Fruit fly (Drosophila melanogaster) whole organism, embryonic: Measurements from ENCODE around the gene Tsc1.

ENCODE experiments used
- CG10147 ChIP-seq: fragments of 200-800 bp; sonication (Bioruptor generic); optimal IDR thresholded peaks from 2 replicates; lab custom pipeline; 2019; ENCODE audit warnings: missing biosample characterization, mild to moderate bottlenecking, missing genetic modification characterization, moderate library complexity
- CG13123 ChIP-seq: fragments of 200-800 bp; sonication (Bioruptor generic); optimal IDR thresholded peaks from 2 replicates; lab custom pipeline; 2016; ENCODE audit warnings: missing biosample characterization, missing genetic modification characterization
- CG13894 ChIP-seq: fragments of 200-800 bp; sonication (Bioruptor generic); optimal IDR thresholded peaks from 3 replicates; lab custom pipeline; 2018; ENCODE audit warnings: missing biosample characterization, mild to moderate bottlenecking, missing genetic modification characterization, moderate library complexity
- CG15479 ChIP-seq: fragments of 200-800 bp; sonication (Bioruptor generic); optimal IDR thresholded peaks from 3 replicates; lab custom pipeline; 2019; ENCODE audit warnings: missing biosample characterization, mild to moderate bottlenecking, missing genetic modification characterization, moderate library complexity
- CG1602 ChIP-seq: fragments of 200-800 bp; sonication (Bioruptor generic); optimal IDR thresholded peaks from 3 replicates; lab custom pipeline; 2016; ENCODE audit warnings: missing biosample characterization, missing genetic modification characterization
- CG17802 ChIP-seq: fragments of 200-800 bp; sonication (Bioruptor generic); optimal IDR thresholded peaks from 2 replicates; lab custom pipeline; 2018; ENCODE audit warnings: missing biosample characterization, mild to moderate bottlenecking, missing genetic modification characterization, moderate library complexity
- CG17829 ChIP-seq: fragments of 200-800 bp; optimal IDR thresholded peaks from 2 replicates; lab custom pipeline; 2019; ENCODE audit warnings: missing biosample characterization, mild to moderate bottlenecking, missing genetic modification characterization, moderate library complexity
- CG2678 ChIP-seq: fragments of 200-800 bp; sonication (Bioruptor generic); optimal IDR thresholded peaks from 3 replicates; lab custom pipeline; 2019; ENCODE audit warnings: missing biosample characterization, mild to moderate bottlenecking, missing genetic modification characterization, moderate library complexity
- CG30020 ChIP-seq: fragments of 200-800 bp; optimal IDR thresholded peaks from 2 replicates; lab custom pipeline; 2019; ENCODE audit warnings: missing biosample characterization, mild to moderate bottlenecking, missing genetic modification characterization, moderate library complexity
- CG31365 ChIP-seq: fragments of 200-800 bp; sonication (Bioruptor generic); optimal IDR thresholded peaks from 2 replicates; lab custom pipeline; 2018; ENCODE audit warnings: missing biosample characterization, mild to moderate bottlenecking, missing genetic modification characterization
- CG31441 ChIP-seq: fragments of 200-800 bp; sonication (Bioruptor generic); IDR thresholded peaks from 2 replicates; pipeline ENCODE4 v1.3.6; 2022; ENCODE audit warnings: missing biosample characterization, missing genetic modification characterization
- CG43689 ChIP-seq: fragments of 200-800 bp; sonication (Bioruptor generic); IDR thresholded peaks from 2 replicates; pipeline ENCODE4 v1.3.6; 2022; ENCODE audit warnings: missing biosample characterization, missing genetic modification characterization
- CG4424 ChIP-seq: fragments of 200-800 bp; sonication (Bioruptor generic); optimal IDR thresholded peaks from 3 replicates; lab custom pipeline; 2016; ENCODE audit warnings: missing biosample characterization, missing genetic modification characterization
- CG5245 ChIP-seq: fragments of 200-800 bp; sonication (Bioruptor generic); optimal IDR thresholded peaks from 3 replicates; lab custom pipeline; 2016; ENCODE audit warnings: missing biosample characterization, missing genetic modification characterization
- CG6813 ChIP-seq: fragments of 200-800 bp; sonication (Bioruptor generic); optimal IDR thresholded peaks from 2 replicates; lab custom pipeline; 2017; ENCODE audit warnings: missing biosample characterization, missing genetic modification characterization, mild to moderate bottlenecking, moderate library complexity, missing genetic modification reagents
- CG7372 ChIP-seq: fragments of 200-800 bp; sonication (Bioruptor generic); IDR thresholded peaks from 2 replicates; pipeline ENCODE4 v1.3.6; 2022; ENCODE audit warnings: missing biosample characterization, missing genetic modification characterization
- CG7839 ChIP-seq: fragments of 200-800 bp; sonication (Bioruptor generic); optimal IDR thresholded peaks from 3 replicates; lab custom pipeline; 2018; ENCODE audit warnings: missing biosample characterization, mild to moderate bottlenecking, missing genetic modification characterization, moderate library complexity
- CG7963 ChIP-seq: fragments of 200-800 bp; sonication (Bioruptor generic); IDR thresholded peaks from 3 replicates; pipeline ENCODE4 v1.3.6; 2022; ENCODE audit warnings: missing biosample characterization, missing genetic modification characterization; ENCODE audit not compliant: partially characterized antibody
- CG8388 ChIP-seq: fragments of 200-800 bp; sonication (Bioruptor generic); optimal IDR thresholded peaks from 2 replicates; lab custom pipeline; 2019; ENCODE audit warnings: missing biosample characterization, mild to moderate bottlenecking, missing genetic modification characterization, moderate library complexity
- CG8944 ChIP-seq: fragments of 200-800 bp; sonication (Bioruptor generic); optimal IDR thresholded peaks from 3 replicates; lab custom pipeline; 2016; ENCODE audit warnings: missing biosample characterization, missing genetic modification characterization
- D19A ChIP-seq: fragments of 200-800 bp; optimal IDR thresholded peaks from 3 replicates; lab custom pipeline; 2019; ENCODE audit warnings: missing biosample characterization, mild to moderate bottlenecking, missing genetic modification characterization, moderate library complexity
- Dip3 ChIP-seq: fragments of 200-800 bp; sonication (Bioruptor generic); optimal IDR thresholded peaks from 3 replicates; lab custom pipeline; 2016; ENCODE audit warnings: missing biosample characterization, missing genetic modification characterization
- E2f1 ChIP-seq: fragments of 200-800 bp; sonication (Bioruptor generic); IDR thresholded peaks from 2 replicates; pipeline ENCODE4 v1.3.6; 2022; ENCODE audit warnings: missing biosample characterization, missing genetic modification characterization
- HLH4C ChIP-seq: fragments of 200-800 bp; sonication (Bioruptor generic); IDR thresholded peaks from 3 replicates; pipeline ENCODE4 v1.3.6; 2022; ENCODE audit warnings: missing biosample characterization, missing genetic modification characterization; ENCODE audit not compliant: partially characterized antibody
- Nf-YB ChIP-seq: fragments of 200-800 bp; sonication (Bioruptor generic); optimal IDR thresholded peaks from 3 replicates; lab custom pipeline; 2019; ENCODE audit warnings: missing biosample characterization, mild to moderate bottlenecking, missing genetic modification characterization, moderate library complexity
- Nf-YC ChIP-seq: fragments of 200-800 bp; optimal IDR thresholded peaks from 3 replicates; lab custom pipeline; 2019; ENCODE audit warnings: missing biosample characterization, mild to moderate bottlenecking, missing genetic modification characterization, moderate library complexity
- Oaz ChIP-seq: fragments of 200-800 bp; sonication (Bioruptor generic); IDR thresholded peaks from 2 replicates; pipeline ENCODE4 v1.3.6; 2022; ENCODE audit warnings: missing biosample characterization, missing genetic modification characterization
- Pdp1 ChIP-seq, 2 experiments: fragments of 200-800 bp; sonication (Bioruptor generic); optimal IDR thresholded peaks; 3 replicates each; lab custom pipeline; 2016; ENCODE audit warnings: missing biosample characterization in 2 of 2, missing genetic modification characterization in 2 of 2, mild to moderate bottlenecking in 1 of 2, moderate library complexity in 1 of 2
- Poxn ChIP-seq: fragments of 200-800 bp; sonication (Bioruptor generic); IDR thresholded peaks from 2 replicates; pipeline ENCODE4 v1.3.6; 2022; ENCODE audit warnings: missing biosample characterization, missing genetic modification characterization
- Rx ChIP-seq: fragments of 200-800 bp; sonication (Bioruptor generic); IDR thresholded peaks from 2 replicates; pipeline ENCODE4 v1.3.6; 2022; ENCODE audit warnings: missing biosample characterization, missing genetic modification characterization
- Xbp1 ChIP-seq: fragments of 200-800 bp; sonication (Bioruptor generic); optimal IDR thresholded peaks from 3 replicates; lab custom pipeline; 2016; ENCODE audit warnings: missing biosample characterization, mild to moderate bottlenecking, missing genetic modification characterization
- Xrp1 ChIP-seq: fragments of 200-800 bp; sonication (Bioruptor generic); IDR thresholded peaks from 2 replicates; pipeline ENCODE4 v1.3.6; 2022; ENCODE audit warnings: missing biosample characterization, missing genetic modification characterization
- cg ChIP-seq: fragments of 200-800 bp; sonication (Bioruptor generic); optimal IDR thresholded peaks from 3 replicates; lab custom pipeline; 2019; ENCODE audit warnings: missing biosample characterization, mild to moderate bottlenecking, missing genetic modification characterization, moderate library complexity
- chm ChIP-seq: fragments of 200-800 bp; sonication (Bioruptor generic); IDR thresholded peaks from 2 replicates; pipeline ENCODE4 v1.3.6; 2022; ENCODE audit warnings: missing biosample characterization, missing genetic modification characterization
- dmrt11E ChIP-seq: fragments of 200-800 bp; sonication (Bioruptor generic); optimal IDR thresholded peaks from 3 replicates; lab custom pipeline; 2018; ENCODE audit warnings: missing biosample characterization, mild to moderate bottlenecking, missing genetic modification characterization, moderate library complexity
- gem ChIP-seq: fragments of 200-800 bp; sonication (Bioruptor generic); optimal IDR thresholded peaks from 2 replicates; lab custom pipeline; 2019; ENCODE audit warnings: missing biosample characterization, mild to moderate bottlenecking, missing genetic modification characterization, moderate library complexity
- gsb-n ChIP-seq: fragments of 200-800 bp; sonication (Bioruptor generic); optimal IDR thresholded peaks from 3 replicates; lab custom pipeline; 2018; ENCODE audit warnings: missing biosample characterization, mild to moderate bottlenecking, missing genetic modification characterization
- ken ChIP-seq: fragments of 200-800 bp; sonication (Bioruptor generic); IDR thresholded peaks from 3 replicates; pipeline ENCODE4 v1.3.6; 2022; ENCODE audit warnings: missing biosample characterization, missing genetic modification characterization
- kni ChIP-seq: fragments of 200-800 bp; sonication (Bioruptor generic); optimal IDR thresholded peaks from 3 replicates; lab custom pipeline; 2017; ENCODE audit warnings: mild to moderate bottlenecking, missing biosample characterization, missing genetic modification reagents, missing genetic modification characterization
- lab ChIP-seq: fragments of 200-800 bp; sonication (Bioruptor generic); optimal IDR thresholded peaks from 3 replicates; lab custom pipeline; 2017; ENCODE audit warnings: missing biosample characterization, missing genetic modification characterization, mild to moderate bottlenecking, moderate library complexity, missing genetic modification reagents
- lbe ChIP-seq: fragments of 200-800 bp; sonication (Bioruptor generic); optimal IDR thresholded peaks from 2 replicates; lab custom pipeline; 2016; ENCODE audit warnings: missing biosample characterization, mild to moderate bottlenecking, missing genetic modification characterization
- lmd ChIP-seq: fragments of 200-800 bp; sonication (Bioruptor generic); IDR thresholded peaks from 2 replicates; pipeline ENCODE4 v1.3.6; 2022; ENCODE audit warnings: missing biosample characterization, missing genetic modification characterization
- nmo ChIP-seq: fragments of 200-800 bp; sonication (Bioruptor generic); optimal IDR thresholded peaks from 2 replicates; lab custom pipeline; 2018; ENCODE audit warnings: missing biosample characterization, mild to moderate bottlenecking, missing genetic modification characterization, moderate library complexity
- pan ChIP-seq, 4 experiments: fragments of >200 bp in 3 of 4; fragments of 200-800 bp in 1 of 4; sonication (Bioruptor generic) in 1 of 4; optimal IDR thresholded peaks in 3 of 4; IDR thresholded peaks in 1 of 4; 2 replicates each; pipeline versions ENCODE4 v1.3.6 to Lab custom; 2017 to 2022; ENCODE audit warnings: missing biosample characterization in 2 of 4, missing genetic modification characterization in 2 of 4, mixed read lengths in 1 of 4
- ranshi ChIP-seq: fragments of 200-800 bp; sonication (Bioruptor generic); IDR thresholded peaks from 2 replicates; pipeline ENCODE4 v1.3.6; 2022; ENCODE audit warnings: missing biosample characterization, missing genetic modification characterization
- sisA ChIP-seq: fragments of 200-800 bp; sonication (Bioruptor generic); IDR thresholded peaks from 2 replicates; pipeline ENCODE4 v1.3.6; 2022; ENCODE audit warnings: missing biosample characterization, missing genetic modification characterization
- so ChIP-seq: fragments of 200-800 bp; sonication (Bioruptor generic); IDR thresholded peaks from 3 replicates; pipeline ENCODE4 v1.3.6; 2022; ENCODE audit warnings: missing biosample characterization, missing genetic modification characterization
- trh ChIP-seq: fragments of 200-800 bp; sonication (Bioruptor generic); optimal IDR thresholded peaks from 2 replicates; lab custom pipeline; 2016; ENCODE audit warnings: missing biosample characterization, missing genetic modification characterization
- ttk ChIP-seq: fragments of 200-800 bp; sonication (Bioruptor generic); IDR thresholded peaks from 2 replicates; pipeline ENCODE4 v2.1.2; 2022; ENCODE audit warnings: missing biosample characterization, missing genetic modification characterization
- unpg ChIP-seq: fragments of 200-800 bp; sonication (Bioruptor generic); optimal IDR thresholded peaks from 3 replicates; lab custom pipeline; 2018; ENCODE audit warnings: missing biosample characterization, mild to moderate bottlenecking, missing genetic modification characterization, moderate library complexity

Tsc1 gene

DNA sequence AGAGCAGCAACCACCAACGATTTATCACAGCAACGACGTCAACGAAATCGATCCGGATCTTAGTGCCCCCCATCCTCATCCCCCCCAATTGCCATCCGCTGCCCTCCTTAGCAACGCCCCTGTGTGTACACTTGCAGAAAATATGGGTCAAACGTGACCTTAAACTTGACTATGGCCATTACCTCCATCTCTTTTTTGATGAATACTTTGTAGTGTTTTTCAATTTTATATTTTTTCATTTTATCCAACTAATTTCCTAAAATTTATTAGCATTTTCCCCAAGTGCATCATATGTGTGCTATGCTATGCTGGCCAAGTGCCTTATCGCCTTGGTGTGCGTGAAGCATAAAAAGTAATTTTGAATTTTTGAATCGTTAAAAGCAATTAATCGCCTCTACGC is 12.9 kb downstream of the Tsc1 start (continued):
- TF ChIP-seq CG10147 (GFP tag; lab: Kevin White, UChicago) = no peak
- TF ChIP-seq gsb-n (tag; lab: Kevin White, UChicago) = no peak
- no peak for TF ChIP-seq CG43689
- TF ChIP-seq ranshi = 0 out of 2 replicates have a peak, but pooled peaks have one; percentile 21
- no peak for TF ChIP-seq CG15479 (GFP tag; lab: Kevin White, UChicago)
- peak; percentile 22 for TF ChIP-seq CG17829 (tag; lab: Kevin White, UChicago)
- TF ChIP-seq CG13894 (tag; lab: Kevin White, UChicago) = no peak
- TF ChIP-seq Poxn = no peak
- TF ChIP-seq Pdp1 (GFP tag; optimal IDR thresholded peaks at IDR 0.05; lab: Kevin White, UChicago) = peak in 1 of 2 experiments; percentile 6
- no peak for TF ChIP-seq CG30020
- TF ChIP-seq lab (GFP tag; lab: Kevin White, UChicago) = peak; percentile 24
- 0 out of 3 replicates have a peak, but pooled peaks have one; percentile 26 for TF ChIP-seq ken
- TF ChIP-seq CG13123 (GFP tag; lab: Kevin White, UChicago) = no peak
- TF ChIP-seq Xrp1 (GFP tag; lab: Robert Waterston, UW) = peak; percentile 32; the same call in 1 of the 2 replicates
- peak; percentile 12 for TF ChIP-seq CG8388 (GFP tag; lab: Kevin White, UChicago)
- no peak for TF ChIP-seq Oaz (GFP tag; lab: Robert Waterston, UW)
- peak; percentile 33; the same call in 1 of the 2 replicates for TF ChIP-seq lmd
- TF ChIP-seq Nf-YB (GFP tag; lab: Kevin White, UChicago) = no peak
- TF ChIP-seq Dip3 (GFP tag; lab: Kevin White, UChicago) = no peak
- TF ChIP-seq D19A (tag; lab: Kevin White, UChicago) = peak; percentile 37
- no peak for TF ChIP-seq chm
- TF ChIP-seq dmrt11E (tag; lab: Kevin White, UChicago) = peak; percentile 23
- no peak for TF ChIP-seq pan (optimal IDR thresholded peaks at IDR 0.05; lab: Kevin White, UChicago)
- no peak for TF ChIP-seq pan (GFP tag; optimal IDR thresholded peaks at IDR 0.05 in 1 of 2, IDR thresholded peaks at IDR 0.05 in 1 of 2)
- TF ChIP-seq CG31365 (tag; lab: Kevin White, UChicago) = no peak
- no peak for TF ChIP-seq cg (GFP tag; lab: Kevin White, UChicago)
- TF ChIP-seq CG7372 (GFP tag; lab: Robert Waterston, UW) = no peak
- TF ChIP-seq Xbp1 (GFP tag; lab: Kevin White, UChicago) = peak; percentile 24
- TF ChIP-seq CG7839 = peak; percentile 43
- TF ChIP-seq unpg = peak; percentile 16
- peak; percentile 15 for TF ChIP-seq CG4424
- no peak for TF ChIP-seq Nf-YC (tag; lab: Kevin White, UChicago)
- TF ChIP-seq lbe = peak; percentile 79
- TF ChIP-seq CG1602 = peak; percentile 3
- TF ChIP-seq Rx (GFP tag; lab: Robert Waterston, UW) = 0 out of 2 replicates have a peak, but pooled peaks have one; percentile 29
- TF ChIP-seq CG8944 (GFP tag; lab: Kevin White, UChicago) = no peak
- no peak for TF ChIP-seq kni (GFP tag; lab: Kevin White, UChicago)
- peak; percentile 47 for TF ChIP-seq CG2678 (tag; lab: Kevin White, UChicago)
- 0 out of 2 replicates have a peak, but pooled peaks have one; percentile 30 for TF ChIP-seq ttk (GFP tag; lab: Robert Waterston, UW)
- no peak for TF ChIP-seq HLH4C (GFP tag; lab: Robert Waterston, UW)
- TF ChIP-seq CG7963 = no peak
- TF ChIP-seq CG17802 (tag; lab: Kevin White, UChicago) = peak; percentile 4
- TF ChIP-seq gem (tag; lab: Kevin White, UChicago) = peak; percentile 60
- no peak for TF ChIP-seq CG6813 (GFP tag; lab: Kevin White, UChicago)
- TF ChIP-seq CG31441 (GFP tag; lab: Robert Waterston, UW) = peak; percentile 47; the same call in 1 of the 2 replicates
- peak; percentile 58 for TF ChIP-seq E2f1 (GFP tag; lab: Robert Waterston, UW)
- TF ChIP-seq CG5245 (GFP tag; lab: Kevin White, UChicago) = peak; percentile 18
- TF ChIP-seq trh (GFP tag; lab: Kevin White, UChicago) = no peak
- peak; percentile 60 for TF ChIP-seq sisA (GFP tag; lab: Robert Waterston, UW)
- peak; percentile 40 for TF ChIP-seq nmo
- no peak for TF ChIP-seq so
